Fruit fly (Drosophila melanogaster) whole organism, pupa: ENCODE data around the gene Mkk4.

Experiments used
- CG10348 ChIP-seq: fragments of 200-800 bp; sonication (Bioruptor generic); IDR thresholded peaks from 2 replicates; pipeline ENCODE4 v1.3.6; 2022; ENCODE audit warnings: missing biosample characterization, missing genetic modification characterization
- CG12605 ChIP-seq: fragments of 200-800 bp; sonication (Bioruptor generic); IDR thresholded peaks from 2 replicates; pipeline ENCODE4 v1.3.6; 2022; ENCODE audit warnings: missing biosample characterization, missing genetic modification characterization
- CG13204 ChIP-seq: fragments of 200-800 bp; sonication (Bioruptor generic); optimal IDR thresholded peaks from 2 replicates; lab custom pipeline; 2018; ENCODE audit warnings: missing biosample characterization, mild to moderate bottlenecking, missing genetic modification characterization, moderate library complexity
- CG14655 ChIP-seq: fragments of 200-800 bp; sonication (Bioruptor generic); optimal IDR thresholded peaks from 3 replicates; lab custom pipeline; 2017; ENCODE audit warnings: mild to moderate bottlenecking, missing biosample characterization, missing genetic modification reagents, missing genetic modification characterization
- CG15710 ChIP-seq: fragments of 200-800 bp; sonication (Bioruptor generic); optimal IDR thresholded peaks from 2 replicates; lab custom pipeline; 2018; ENCODE audit warnings: missing biosample characterization, mild to moderate bottlenecking, missing genetic modification characterization, moderate library complexity
- CG17806 ChIP-seq: fragments of 200-800 bp; sonication (Bioruptor generic); optimal IDR thresholded peaks from 2 replicates; lab custom pipeline; 2018; ENCODE audit warnings: missing biosample characterization, mild to moderate bottlenecking, missing genetic modification characterization, moderate library complexity
- CG32121 ChIP-seq: fragments of 200-800 bp; sonication (Bioruptor generic); IDR thresholded peaks from 2 replicates; pipeline ENCODE4 v1.3.6; 2022; ENCODE audit warnings: missing biosample characterization, missing genetic modification characterization
- CG34367 ChIP-seq: fragments of 200-800 bp; sonication (Bioruptor generic); optimal IDR thresholded peaks from 2 replicates; lab custom pipeline; 2018; ENCODE audit warnings: missing biosample characterization, mild to moderate bottlenecking, missing genetic modification characterization
- CG4496 ChIP-seq: fragments of 200-800 bp; sonication (Bioruptor generic); IDR thresholded peaks from 3 replicates; pipeline ENCODE4 v1.3.6; 2022; ENCODE audit warnings: missing biosample characterization, missing genetic modification characterization
- CG8159 ChIP-seq: fragments of 200-800 bp; sonication (Bioruptor generic); optimal IDR thresholded peaks from 3 replicates; lab custom pipeline; 2018; ENCODE audit warnings: missing biosample characterization, mild to moderate bottlenecking, missing genetic modification characterization, moderate library complexity
- CG8301 ChIP-seq: fragments of 200-800 bp; sonication (Bioruptor generic); optimal IDR thresholded peaks from 2 replicates; lab custom pipeline; 2018; ENCODE audit warnings: missing biosample characterization, mild to moderate bottlenecking, missing genetic modification characterization
- CG9948 ChIP-seq: fragments of 200-800 bp; sonication (Bioruptor generic); optimal IDR thresholded peaks from 2 replicates; lab custom pipeline; 2018; ENCODE audit warnings: missing biosample characterization, mild to moderate bottlenecking, missing genetic modification characterization, moderate library complexity
- D1 ChIP-seq: fragments of 200-800 bp; sonication (Bioruptor generic); optimal IDR thresholded peaks from 2 replicates; lab custom pipeline; 2018; ENCODE audit warnings: missing biosample characterization, mild to moderate bottlenecking, missing genetic modification characterization, moderate library complexity
- EcR ChIP-seq: fragments of 200-800 bp; sonication (Bioruptor generic); optimal IDR thresholded peaks from 3 replicates; lab custom pipeline; 2019; ENCODE audit warnings: missing biosample characterization, missing genetic modification characterization, mild to moderate bottlenecking, moderate library complexity, missing genetic modification reagents
- Ets98B ChIP-seq: fragments of 200-800 bp; sonication (Bioruptor generic); IDR thresholded peaks from 2 replicates; pipeline ENCODE4 v1.3.6; 2022; ENCODE audit warnings: missing biosample characterization, missing genetic modification characterization
- Pif1A ChIP-seq: fragments of 200-800 bp; sonication (Bioruptor generic); optimal IDR thresholded peaks from 3 replicates; lab custom pipeline; 2016; ENCODE audit warnings: missing biosample characterization, missing genetic modification characterization
- Pif1B ChIP-seq: fragments of 200-800 bp; sonication (Bioruptor generic); optimal IDR thresholded peaks from 3 replicates; lab custom pipeline; 2016; ENCODE audit warnings: missing biosample characterization, missing genetic modification characterization
- Snoo ChIP-seq: fragments of 200-800 bp; sonication (Bioruptor generic); optimal IDR thresholded peaks from 3 replicates; lab custom pipeline; 2017; ENCODE audit warnings: missing biosample characterization, mild to moderate bottlenecking, missing genetic modification characterization, inconsistent platforms
- fd96Ca ChIP-seq: fragments of 200-800 bp; sonication (Bioruptor generic); IDR thresholded peaks from 3 replicates; pipeline ENCODE4 v1.3.6; 2022; ENCODE audit warnings: missing biosample characterization, missing genetic modification characterization
- gl ChIP-seq: fragments of 200-800 bp; sonication (Bioruptor generic); optimal IDR thresholded peaks from 2 replicates; lab custom pipeline; 2018; ENCODE audit warnings: missing biosample characterization, mild to moderate bottlenecking, missing genetic modification characterization
- rn ChIP-seq: fragments of 200-800 bp; sonication (Bioruptor generic); IDR thresholded peaks from 2 replicates; pipeline ENCODE4 v1.3.6; 2022; ENCODE audit warnings: missing biosample characterization, missing genetic modification characterization

The Mkk4 gene

dm6 chr3R:8668024-8668856 is 17.6 kb upstream of the Mkk4 start:
- TF ChIP-seq EcR (GFP tag; lab: Kevin White, UChicago) (peak; percentile 28), CG17806 (tag; lab: Kevin White, UChicago) (no peak), Ets98B (0 out of 2 replicates have a peak, but pooled peaks have one; percentile 3), CG13204 (GFP tag; lab: Kevin White, UChicago) (no peak), gl (tag; lab: Kevin White, UChicago) (no peak), CG4496 (no peak), rn (GFP tag; lab: Robert Waterston, UW) (no peak), CG8301 (no peak)

DNA sequence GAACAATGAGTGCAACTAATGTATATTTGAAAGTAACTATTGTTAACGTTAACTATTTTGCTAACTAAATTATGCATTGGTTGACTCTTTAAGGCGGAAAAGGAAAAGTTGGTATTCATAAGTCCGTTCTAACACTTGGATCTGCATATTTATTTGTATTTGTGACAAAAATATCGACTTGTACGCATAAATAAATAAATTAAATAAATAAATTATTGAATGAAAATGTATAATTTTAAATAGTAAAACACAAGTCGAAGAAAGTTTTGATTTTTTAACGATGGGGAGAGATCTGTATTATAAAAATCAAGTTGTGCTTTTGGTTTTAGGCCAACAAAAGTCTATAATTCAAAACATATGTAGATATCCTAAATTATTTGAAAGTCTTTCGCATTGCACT is 17.0 kb upstream of the Mkk4 start, which contains the start of gene CG8036:
TSS of gene CG8036 (plus strand) at position 301 of the 400 bp plus-strand sequence.
- TF ChIP-seq D1 (no peak), CG14655 (GFP tag; lab: Kevin White, UChicago) (no peak), CG4496 (no peak), fd96Ca (GFP tag; lab: Robert Waterston, UW) (no peak), EcR (GFP tag; lab: Kevin White, UChicago) (no peak), Ets98B (no peak), CG8159 (tag; lab: Kevin White, UChicago) (no peak), CG32121 (GFP tag; lab: Robert Waterston, UW) (no peak)

DNA sequence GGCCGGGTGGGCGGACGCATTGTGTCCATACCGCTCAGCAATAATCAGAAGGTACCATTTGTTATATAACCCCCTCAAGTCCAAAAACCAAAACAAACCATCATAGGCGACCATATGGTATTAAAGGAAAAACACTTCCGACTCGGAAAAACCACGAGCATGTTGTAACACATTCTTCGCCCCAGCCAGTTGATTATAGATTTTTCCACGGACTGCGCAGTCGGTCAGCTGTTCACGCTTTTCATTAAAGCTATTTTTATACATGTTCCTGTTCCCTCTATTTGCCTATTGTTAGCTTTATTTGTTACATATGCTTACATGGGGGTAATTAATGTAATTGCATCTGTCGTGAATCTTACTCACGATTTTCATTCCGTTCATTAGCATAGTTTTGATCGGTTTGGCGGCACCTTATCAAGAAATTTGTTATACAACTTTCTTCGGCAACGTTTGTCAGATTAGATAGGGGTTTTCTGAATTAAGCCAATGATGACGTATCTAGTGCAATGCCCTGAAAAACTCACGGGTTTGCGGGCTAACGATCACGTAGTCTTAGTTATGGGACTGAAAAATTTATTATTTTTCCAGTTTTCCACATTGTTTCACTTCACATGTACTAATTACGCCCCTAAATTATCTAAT is 14.2 kb upstream of the Mkk4 start:
- no peak for TF ChIP-seq CG8159 (tag; lab: Kevin White, UChicago)
- no peak for TF ChIP-seq Ets98B
- no peak for TF ChIP-seq Pif1A
- no peak for TF ChIP-seq gl (tag; lab: Kevin White, UChicago)
- TF ChIP-seq D1, result no peak
- no peak for TF ChIP-seq rn (GFP tag; lab: Robert Waterston, UW)
- TF ChIP-seq CG14655 (GFP tag; lab: Kevin White, UChicago), result no peak
- no peak for TF ChIP-seq fd96Ca (GFP tag; lab: Robert Waterston, UW)
- TF ChIP-seq CG4496, result no peak
- no peak for TF ChIP-seq CG32121 (GFP tag; lab: Robert Waterston, UW)
- TF ChIP-seq CG10348 (GFP tag; lab: Robert Waterston, UW), result no peak
- no peak for TF ChIP-seq CG34367
- TF ChIP-seq, all 21 proteins: peak for 0

- no peak for TF ChIP-seq Ets98B
- no peak for TF ChIP-seq CG17806 (tag; lab: Kevin White, UChicago)
- TF ChIP-seq CG10348 (GFP tag; lab: Robert Waterston, UW), result no peak
- no peak for TF ChIP-seq CG34367
- TF ChIP-seq CG4496, result no peak
- TF ChIP-seq gl (tag; lab: Kevin White, UChicago), result no peak
- no peak for TF ChIP-seq Snoo (tag; lab: Kevin White, UChicago)
- TF ChIP-seq Pif1B (GFP tag; lab: Kevin White, UChicago), result no peak
- no peak for TF ChIP-seq EcR (GFP tag; lab: Kevin White, UChicago)
- no peak for TF ChIP-seq rn (GFP tag; lab: Robert Waterston, UW)
- TF ChIP-seq CG8159 (tag; lab: Kevin White, UChicago), result no peak
- TF ChIP-seq CG14655 (GFP tag; lab: Kevin White, UChicago), result peak; percentile 5
- TF ChIP-seq CG12605, result no peak
- TF ChIP-seq CG15710 (tag; lab: Kevin White, UChicago), result peak; percentile 27
- TF ChIP-seq CG32121 (GFP tag; lab: Robert Waterston, UW), result no peak
- no peak for TF ChIP-seq CG13204 (GFP tag; lab: Kevin White, UChicago)
- TF ChIP-seq Pif1A, result no peak
- TF ChIP-seq CG8301, result no peak
- no peak for TF ChIP-seq D1
- TF ChIP-seq fd96Ca (GFP tag; lab: Robert Waterston, UW), result peak; percentile 34; the same call in 1 of the 3 replicates
Observed at dm6 chr3R:8663668-8664283, 13.2 kb upstream of the Mkk4 start, which contains the start of gene CG8032. CG8032 (plus strand) TSS chr3R:8664115.

DNA sequence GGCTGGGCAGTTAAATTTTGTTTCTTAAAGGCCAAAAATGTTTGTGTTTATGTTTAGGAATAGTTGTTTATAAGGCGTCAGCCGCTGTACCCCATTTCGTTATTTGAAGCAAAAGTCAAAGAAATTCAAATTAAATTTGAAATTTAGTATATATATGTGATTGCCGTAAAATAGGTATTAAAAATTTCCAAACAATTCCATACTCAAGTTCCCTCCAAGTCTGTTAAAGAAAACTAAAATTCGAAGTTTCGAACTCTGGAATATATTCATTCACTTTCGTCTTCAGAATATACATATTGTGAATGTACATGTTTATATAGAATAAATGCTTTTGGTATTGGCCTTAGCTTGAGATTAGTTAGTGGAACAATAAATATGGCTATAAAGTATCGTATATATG is 10.1 kb upstream of the Mkk4 start, which contains the start of gene bel:
TSS of gene bel (minus strand) at position 101 of the 400 bp plus-strand sequence.
- TF ChIP-seq CG13204 (GFP tag; lab: Kevin White, UChicago) (no peak), CG8159 (tag; lab: Kevin White, UChicago) (no peak), rn (GFP tag; lab: Robert Waterston, UW) (no peak), fd96Ca (GFP tag; lab: Robert Waterston, UW) (no peak), CG15710 (tag; lab: Kevin White, UChicago) (no peak), CG4496 (no peak), CG9948 (tag; lab: Kevin White, UChicago) (no peak), CG17806 (tag; lab: Kevin White, UChicago) (no peak), Pif1A (no peak), CG12605 (no peak), Pif1B (GFP tag; lab: Kevin White, UChicago) (no peak), CG32121 (GFP tag; lab: Robert Waterston, UW) (no peak), gl (tag; lab: Kevin White, UChicago) (no peak), CG8301 (no peak), CG10348 (GFP tag; lab: Robert Waterston, UW) (no peak), D1 (no peak), EcR (GFP tag; lab: Kevin White, UChicago) (no peak)
